Worm (Caenorhabditis elegans): ENCODE results near the gene C02B8.12.

C02B8.12 gene

DNA sequence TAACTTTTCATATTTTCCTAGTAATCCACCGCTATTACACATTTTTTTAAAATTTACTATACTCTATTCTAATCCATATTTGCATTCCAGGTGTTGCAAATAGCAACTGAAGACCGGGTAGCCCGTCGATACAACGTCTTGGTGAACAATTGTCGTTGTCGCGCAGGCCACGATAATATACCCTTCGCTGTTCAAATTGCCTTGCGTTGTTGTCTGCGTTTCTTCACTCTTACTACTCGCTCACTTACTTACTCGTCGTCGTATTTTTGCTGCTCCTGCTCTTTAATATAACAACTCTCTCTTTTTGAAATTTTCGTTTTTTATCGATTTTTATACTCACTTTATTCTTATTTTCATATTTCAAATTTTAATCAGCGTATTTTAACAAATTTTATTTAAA, 19.3 kb downstream of the C02B8.12 start, which contains the start of gene K07E3.2:
TSS of gene K07E3.2 (plus strand) at position 400 of the 400 bp plus-strand sequence.
- TF ChIP-seq ZK185.1 (tag; optimal IDR thresholded peaks at IDR 0.05; ENCODE audit: poor library complexity, severe bottlenecking) (peak; percentile 23), hmg-1.2 (GFP tag; IDR thresholded peaks at IDR 0.05) (peak; percentile 63; the same call in 1 of the 2 replicates), nhr-179 (tag; optimal IDR thresholded peaks at IDR 0.05) (no peak), tbx-9 (tag; optimal IDR thresholded peaks at IDR 0.05; ENCODE audit: borderline replicate concordance) (no peak), F23B12.7 (tag; optimal IDR thresholded peaks at IDR 0.05; ENCODE audit: insufficient read depth) (no peak), lin-40 (tag; optimal IDR thresholded peaks at IDR 0.05) (peak; percentile 57), gei-17 (GFP tag; optimal IDR thresholded peaks at IDR 0.05) (peak; percentile 40), bed-1 (GFP tag; IDR thresholded peaks at IDR 0.05) (no peak), nhr-80 (tag; optimal IDR thresholded peaks at IDR 0.05) (peak; percentile 8), T26A5.8 (tag; optimal IDR thresholded peaks at IDR 0.05) (no peak), Y95B8A.8 (GFP tag; IDR thresholded peaks at IDR 0.05) (no peak)

DNA sequence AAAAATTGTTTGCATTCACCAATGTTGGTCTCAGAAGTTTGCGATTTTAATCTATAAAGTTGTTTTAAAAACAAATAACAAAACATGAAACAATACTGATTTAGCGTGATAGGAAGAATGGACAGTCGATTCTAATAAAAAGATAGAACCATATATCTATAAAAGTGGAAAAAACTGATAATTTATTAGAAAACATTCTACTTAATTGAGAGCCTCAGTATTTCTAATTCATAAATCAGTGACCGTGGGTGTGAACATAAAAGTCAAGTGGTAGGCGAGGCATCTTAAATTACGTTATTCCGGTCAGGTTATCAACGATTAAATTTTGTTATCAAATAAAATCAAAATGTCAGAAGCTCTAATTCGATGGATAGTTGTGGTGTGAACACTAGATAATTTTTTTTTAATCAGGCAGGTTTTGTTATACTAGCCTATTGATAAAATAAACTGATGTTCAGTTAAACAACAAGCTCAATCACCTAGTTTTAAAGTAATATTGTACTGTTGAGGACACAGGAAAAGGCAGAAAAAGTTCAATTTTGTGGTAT, 24.3 kb downstream of the C02B8.12 start, which contains the start of gene catp-5:
TSS of gene catp-5 (minus strand) at position 51 of the 548 bp plus-strand sequence.
- TF ChIP-seq lag-1 (GFP tag; IDR thresholded peaks at IDR 0.05) (no peak), nhr-27 (tag; optimal IDR thresholded peaks at IDR 0.05) (no peak), nhr-80 (tag; optimal IDR thresholded peaks at IDR 0.05) (peak; percentile 49)

ce11 chrX:8089916-8090315, 33.3 kb downstream of the C02B8.12 start:
- TF ChIP-seq snpc-3.4 (tag; optimal IDR thresholded peaks at IDR 0.05) (no peak), zfh-2 (GFP tag; conservative IDR thresholded peaks at IDR 0.05) (no peak)

- TF ChIP-seq cebp-1 (GFP tag; IDR thresholded peaks at IDR 0.05) (no peak), cebp-1 (tag; optimal IDR thresholded peaks at IDR 0.05) (peak; percentile 0), F37B4.10 (GFP tag; IDR thresholded peaks at IDR 0.05) (no peak), F49E8.2 (tag; optimal IDR thresholded peaks at IDR 0.05; ENCODE audit: insufficient read depth) (no peak), efl-1 (GFP tag; optimal IDR thresholded peaks at IDR 0.05) (no peak), T26A5.8 (tag; optimal IDR thresholded peaks at IDR 0.05) (no peak), ama-1 (optimal IDR thresholded peaks at IDR 0.05) (peak; percentile 3), ama-1 (GFP tag; optimal IDR thresholded peaks at IDR 0.05) (no peak), Y53F4B.3 (GFP tag; IDR thresholded peaks at IDR 0.05) (no peak), ztf-18 (tag; optimal IDR thresholded peaks at IDR 0.05) (no peak), madf-6 (GFP tag; IDR thresholded peaks at IDR 0.05) (no peak), ceh-100 (GFP tag; IDR thresholded peaks at IDR 0.05) (no peak), egl-44 (GFP tag; IDR thresholded peaks at IDR 0.05) (no peak), nfyb-1 (GFP tag; IDR thresholded peaks at IDR 0.05) (no peak), gei-17 (GFP tag; optimal IDR thresholded peaks at IDR 0.05) (peak; percentile 19), ZK185.1 (tag; optimal IDR thresholded peaks at IDR 0.05; ENCODE audit: poor library complexity, severe bottlenecking) (no peak), athp-1 (tag; optimal IDR thresholded peaks at IDR 0.05) (no peak), madf-10 (tag; optimal IDR thresholded peaks at IDR 0.05) (no peak), lin-26 (GFP tag; IDR thresholded peaks at IDR 0.05) (peak; percentile 70; the same call in 1 of the 2 replicates), attf-3 (GFP tag; conservative IDR thresholded peaks at IDR 0.05) (no peak), nhr-80 (tag; optimal IDR thresholded peaks at IDR 0.05) (peak; percentile 50), ztf-26 (tag; optimal IDR thresholded peaks at IDR 0.05) (no peak), rpc-1 (optimal IDR thresholded peaks at IDR 0.05) (no peak), rpc-1 (tag; optimal IDR thresholded peaks at IDR 0.05) (no peak)
Observed at ce11 chrX:8089266-8089909, 33.8 kb downstream of the C02B8.12 start.

All from whole organism, young adult.